Worm (Caenorhabditis elegans) whole organism, L1 larva: ENCODE measurements around the gene cyp-42A1.

Experiments used
- aly-2 ChIP-seq: fragments of 150-350 bp; optimal IDR thresholded peaks from 2 replicates; lab custom pipeline; 2014; ENCODE audit warnings: missing biosample characterization, missing genetic modification characterization
- egl-27 ChIP-seq, 2 experiments: fragments of 150-350 bp in 1 of 2; sonication (generic microtip); optimal IDR thresholded peaks; 3 replicates each; lab custom pipeline; 2017 to 2018; ENCODE audit warnings: missing biosample characterization in 2 of 2, missing genetic modification characterization in 2 of 2, missing genetic modification reagents in 2 of 2
- elt-2 ChIP-seq: sonication (generic microtip); optimal IDR thresholded peaks from 2 replicates; lab custom pipeline; 2016; ENCODE audit warnings: missing genetic modification characterization, mild to moderate bottlenecking, inconsistent platforms, missing compliant biosample characterization, missing genetic modification reagents
- fkh-10 ChIP-seq: sonication (generic microtip); optimal IDR thresholded peaks from 2 replicates; lab custom pipeline; 2017; ENCODE audit warnings: missing biosample characterization, missing genetic modification reagents, missing genetic modification characterization
- hlh-17 ChIP-seq: fragments of 200-800 bp; sonication (Bioruptor generic); optimal IDR thresholded peaks from 2 replicates; lab custom pipeline; 2018; ENCODE audit warnings: missing genetic modification characterization, mild to moderate bottlenecking, missing compliant biosample characterization, moderate library complexity, borderline replicate concordance
- nhr-237 ChIP-seq: fragments of 150-350 bp; optimal IDR thresholded peaks from 2 replicates; lab custom pipeline; 2014; ENCODE audit warnings: missing biosample characterization, missing genetic modification characterization
- nhr-85 ChIP-seq: sonication (generic microtip); peaks from one replicate; lab custom pipeline; 2016; ENCODE audit warnings: missing genetic modification characterization, inconsistent platforms, missing compliant biosample characterization
- snpc-4 ChIP-seq: fragments of 150-350 bp; optimal IDR thresholded peaks from 2 replicates; lab custom pipeline; 2014; ENCODE audit warnings: missing biosample characterization, missing genetic modification characterization
- unc-62 ChIP-seq: fragments of 150-350 bp; optimal IDR thresholded peaks from 2 replicates; lab custom pipeline; 2014; ENCODE audit warnings: missing biosample characterization, missing genetic modification reagents, missing genetic modification characterization
- xbp-1 ChIP-seq: sonication (generic microtip); optimal IDR thresholded peaks from 2 replicates; lab custom pipeline; 2016; ENCODE audit warnings: missing genetic modification characterization, missing compliant biosample characterization

- TF ChIP-seq nhr-85 (tag; lab: Kevin White, UChicago), result peak; percentile 63
- TF ChIP-seq hlh-17 (GFP tag; lab: Kevin White, UChicago), result no peak
- no peak for TF ChIP-seq fkh-10
- no peak for TF ChIP-seq aly-2
- TF ChIP-seq nhr-237 (tag; lab: Kevin White, UChicago), result no peak
- TF ChIP-seq snpc-4 (tag; lab: Kevin White, UChicago), result no peak
- no peak for TF ChIP-seq xbp-1 (tag; lab: Kevin White, UChicago)
- TF ChIP-seq unc-62, result no peak
- no peak for TF ChIP-seq egl-27 (tag; optimal IDR thresholded peaks at IDR 0.05; lab: Kevin White, UChicago)
- no peak for TF ChIP-seq elt-2 (tag; lab: Kevin White, UChicago)
These were observed 18.9 kb downstream of the cyp-42A1 start for ce11 chrV:18930748-18931147.
